Worm (Caenorhabditis elegans): ENCODE measurements around the gene R10E11.6.

ce11 chrIII:9806968-9807559 lies 24.3 kb downstream of the R10E11.6 start, which contains the start of gene ZK632.4:
- TF ChIP-seq odd-2 (tag; optimal IDR thresholded peaks at IDR 0.05) (no peak), ama-1 (optimal IDR thresholded peaks at IDR 0.05) (no peak), ahr-1 (tag; optimal IDR thresholded peaks at IDR 0.05) (no peak), ceh-45 (GFP tag; IDR thresholded peaks at IDR 0.05) (no peak), lin-11 (tag; optimal IDR thresholded peaks at IDR 0.05) (no peak), pha-4 (tag; optimal IDR thresholded peaks at IDR 0.05) (no peak), ceh-24 (tag; optimal IDR thresholded peaks at IDR 0.05) (no peak), hlh-30 (tag; optimal IDR thresholded peaks at IDR 0.05; ENCODE audit: insufficient read depth) (no peak), nfya-1 (tag; optimal IDR thresholded peaks at IDR 0.05) (no peak), elt-2 (tag; optimal IDR thresholded peaks at IDR 0.05) (no peak), ttx-3 (tag; optimal IDR thresholded peaks at IDR 0.05) (no peak), gmeb-2 (tag; optimal IDR thresholded peaks at IDR 0.05) (no peak)

Data from whole organism, late embryonic.